Worm (Caenorhabditis elegans): ENCODE data around the gene twk-40.

- TF ChIP-seq mab-5 (tag; optimal IDR thresholded peaks at IDR 0.05) (no peak), lsy-2 (tag; optimal IDR thresholded peaks at IDR 0.05) (no peak), egl-27 (tag; optimal IDR thresholded peaks at IDR 0.05) (no peak), nhr-10 (tag; optimal IDR thresholded peaks at IDR 0.05) (no peak), lin-13 (GFP tag; optimal IDR thresholded peaks at IDR 0.05) (no peak)
These were observed 34.4 kb upstream of the twk-40 start for ce11 chrIII:13526702-13527101.
